Fruit fly (Drosophila melanogaster) whole organism, prepupa: ENCODE data around the gene CG44815.
A peak's percentile ranks its signal among the peaks of the same experiment; 100 is the strongest.

ENCODE experiments used
- Blimp-1 ChIP-seq: fragments of 200-800 bp; sonication (Bioruptor generic); optimal IDR thresholded peaks from 3 replicates; lab custom pipeline; 2017; ENCODE audit warnings: missing biosample characterization, missing genetic modification characterization, mild to moderate bottlenecking, moderate library complexity, missing genetic modification reagents
- CG10631 ChIP-seq: fragments of 200-800 bp; sonication (Bioruptor generic); optimal IDR thresholded peaks from 2 replicates; lab custom pipeline; 2016; ENCODE audit warnings: missing biosample characterization, missing genetic modification characterization
- CG11294 ChIP-seq: fragments of 200-800 bp; sonication (Bioruptor generic); IDR thresholded peaks from 2 replicates; pipeline ENCODE4 v1.3.6; 2022; ENCODE audit warnings: missing biosample characterization, missing genetic modification characterization
- CG11902 ChIP-seq: fragments of 200-800 bp; sonication (Bioruptor generic); optimal IDR thresholded peaks from 3 replicates; lab custom pipeline; 2016; ENCODE audit warnings: missing biosample characterization, missing genetic modification characterization
- CG15336 ChIP-seq: fragments of 200-800 bp; sonication (Bioruptor generic); IDR thresholded peaks from 2 replicates; pipeline ENCODE4 v1.3.6; 2022; ENCODE audit warnings: missing biosample characterization, missing genetic modification characterization
- CG3032 ChIP-seq: fragments of 200-800 bp; optimal IDR thresholded peaks from 2 replicates; lab custom pipeline; 2019; ENCODE audit warnings: missing biosample characterization, mild to moderate bottlenecking, missing genetic modification characterization, moderate library complexity
- CG32006 ChIP-seq: fragments of 200-800 bp; sonication (Bioruptor generic); optimal IDR thresholded peaks from 3 replicates; lab custom pipeline; 2017; ENCODE audit warnings: missing biosample characterization, mild to moderate bottlenecking, missing genetic modification characterization
- CG3919 ChIP-seq: fragments of 200-800 bp; sonication (Bioruptor generic); optimal IDR thresholded peaks from 3 replicates; lab custom pipeline; 2016; ENCODE audit warnings: missing biosample characterization, missing genetic modification characterization
- CG4318 ChIP-seq: fragments of 200-800 bp; sonication (Bioruptor generic); optimal IDR thresholded peaks from 3 replicates; lab custom pipeline; 2017; ENCODE audit warnings: missing biosample characterization, mild to moderate bottlenecking, missing genetic modification characterization
- CG6276 ChIP-seq: fragments of 200-800 bp; sonication (Bioruptor generic); optimal IDR thresholded peaks from 2 replicates; lab custom pipeline; 2017; ENCODE audit warnings: missing biosample characterization, mild to moderate bottlenecking, missing genetic modification characterization
- CG6808 ChIP-seq: fragments of 200-800 bp; sonication (Bioruptor generic); optimal IDR thresholded peaks from 3 replicates; lab custom pipeline; 2017; ENCODE audit warnings: missing biosample characterization, missing genetic modification characterization, mild to moderate bottlenecking, moderate library complexity, missing genetic modification reagents
- CG6854 ChIP-seq: fragments of 200-800 bp; sonication (Bioruptor generic); optimal IDR thresholded peaks from 2 replicates; lab custom pipeline; 2017; ENCODE audit warnings: missing biosample characterization, mild to moderate bottlenecking, missing genetic modification characterization
- CG7368 ChIP-seq: fragments of 200-800 bp; sonication (Bioruptor generic); optimal IDR thresholded peaks from 3 replicates; lab custom pipeline; 2016; ENCODE audit warnings: missing biosample characterization, missing genetic modification characterization
- CG8119 ChIP-seq: fragments of 200-800 bp; sonication (Bioruptor generic); IDR thresholded peaks from 3 replicates; pipeline ENCODE4 v1.3.6; 2022; ENCODE audit warnings: missing biosample characterization, missing genetic modification characterization
- CG8319 ChIP-seq: fragments of 200-800 bp; sonication (Bioruptor generic); optimal IDR thresholded peaks from 3 replicates; lab custom pipeline; 2016; ENCODE audit warnings: missing biosample characterization, missing genetic modification characterization
- CG8632 ChIP-seq: fragments of 200-800 bp; sonication (Bioruptor generic); optimal IDR thresholded peaks from 3 replicates; lab custom pipeline; 2016; ENCODE audit warnings: missing biosample characterization, missing genetic modification characterization
- Eip75B ChIP-seq: fragments of 200-800 bp; sonication (Bioruptor generic); optimal IDR thresholded peaks from 3 replicates; lab custom pipeline; 2016; ENCODE audit warnings: missing biosample characterization, missing genetic modification characterization
- Eip78C ChIP-seq: fragments of 200-800 bp; sonication (Bioruptor generic); peaks from one replicate; lab custom pipeline; 2016; ENCODE audit warnings: missing biosample characterization, missing genetic modification characterization
- Ets21C ChIP-seq: fragments of 200-800 bp; sonication (Bioruptor generic); optimal IDR thresholded peaks from 3 replicates; lab custom pipeline; 2016; ENCODE audit warnings: missing biosample characterization, missing genetic modification characterization
- Ets96B ChIP-seq: fragments of 200-800 bp; optimal IDR thresholded peaks from 2 replicates; lab custom pipeline; 2019; ENCODE audit warnings: missing biosample characterization, mild to moderate bottlenecking, missing genetic modification characterization, moderate library complexity
- Hr39 ChIP-seq: fragments of 200-800 bp; sonication (Bioruptor generic); optimal IDR thresholded peaks from 2 replicates; lab custom pipeline; 2016; ENCODE audit warnings: missing biosample characterization, missing genetic modification characterization
- Hr4 ChIP-seq: fragments of 200-800 bp; sonication (Bioruptor generic); optimal IDR thresholded peaks from 3 replicates; lab custom pipeline; 2016; ENCODE audit warnings: missing biosample characterization, missing genetic modification characterization
- Lpt ChIP-seq: fragments of 200-800 bp; sonication (Bioruptor generic); optimal IDR thresholded peaks from 3 replicates; lab custom pipeline; 2016; ENCODE audit warnings: missing biosample characterization, missing genetic modification characterization
- Met ChIP-seq: fragments of 200-800 bp; sonication (Bioruptor generic); optimal IDR thresholded peaks from 3 replicates; lab custom pipeline; 2016; ENCODE audit warnings: missing biosample characterization, missing genetic modification characterization
- OdsH ChIP-seq: fragments of 200-800 bp; sonication (Bioruptor generic); optimal IDR thresholded peaks from 3 replicates; lab custom pipeline; 2016; ENCODE audit warnings: missing biosample characterization, missing genetic modification characterization
- Smox ChIP-seq: fragments of 200-800 bp; sonication (Bioruptor generic); optimal IDR thresholded peaks from 3 replicates; lab custom pipeline; 2016; ENCODE audit warnings: missing biosample characterization, missing genetic modification characterization
- Sox102F ChIP-seq: fragments of 200-800 bp; sonication (Bioruptor generic); optimal IDR thresholded peaks from 2 replicates; lab custom pipeline; 2016; ENCODE audit warnings: missing biosample characterization, mild to moderate bottlenecking, missing genetic modification characterization
- Sox14 ChIP-seq: fragments of 200-800 bp; sonication (Bioruptor generic); optimal IDR thresholded peaks from 3 replicates; lab custom pipeline; 2016; ENCODE audit warnings: missing biosample characterization, missing genetic modification characterization
- achi ChIP-seq: fragments of 200-800 bp; sonication (Bioruptor generic); optimal IDR thresholded peaks from 3 replicates; lab custom pipeline; 2016; ENCODE audit warnings: missing biosample characterization, missing genetic modification characterization
- acj6 ChIP-seq: fragments of 200-800 bp; sonication (Bioruptor generic); optimal IDR thresholded peaks from 3 replicates; lab custom pipeline; 2016; ENCODE audit warnings: missing biosample characterization, missing genetic modification characterization
- dsx ChIP-seq: fragments of 200-800 bp; optimal IDR thresholded peaks from 3 replicates; lab custom pipeline; 2019; ENCODE audit warnings: missing biosample characterization, mild to moderate bottlenecking, missing genetic modification characterization, moderate library complexity; ENCODE audit not compliant: poor library complexity, severe bottlenecking
- esn ChIP-seq: fragments of 200-800 bp; sonication (Bioruptor generic); optimal IDR thresholded peaks from 2 replicates; lab custom pipeline; 2016; ENCODE audit warnings: missing biosample characterization, mild to moderate bottlenecking, missing genetic modification characterization, moderate library complexity
- lz ChIP-seq: fragments of 200-800 bp; sonication (Bioruptor generic); optimal IDR thresholded peaks from 3 replicates; lab custom pipeline; 2016; ENCODE audit warnings: missing biosample characterization, missing genetic modification characterization
- net ChIP-seq: fragments of 200-800 bp; sonication (Bioruptor generic); optimal IDR thresholded peaks from 3 replicates; lab custom pipeline; 2016; ENCODE audit warnings: missing biosample characterization, missing genetic modification characterization
- salr ChIP-seq, 2 experiments: fragments of 200-800 bp; sonication (Bioruptor generic); optimal IDR thresholded peaks; 3 replicates each; lab custom pipeline; 2016 to 2018; ENCODE audit warnings: missing biosample characterization in 2 of 2, missing genetic modification characterization in 2 of 2, mild to moderate bottlenecking in 1 of 2
- spab ChIP-seq: fragments of 200-800 bp; sonication (Bioruptor generic); optimal IDR thresholded peaks from 2 replicates; lab custom pipeline; 2017; ENCODE audit warnings: missing biosample characterization, mild to moderate bottlenecking, missing genetic modification characterization, missing genetic modification reagents
- ss ChIP-seq, 2 experiments: fragments of 200-800 bp; sonication (Bioruptor generic); optimal IDR thresholded peaks; 2 replicates in 1 of 2; 3 replicates in 1 of 2; lab custom pipeline; 2017 to 2018; ENCODE audit warnings: mild to moderate bottlenecking in 2 of 2, missing biosample characterization in 2 of 2, missing genetic modification characterization in 2 of 2, moderate library complexity in 1 of 2
- svp ChIP-seq: fragments of 200-800 bp; sonication (Bioruptor generic); peaks from one replicate; lab custom pipeline; 2016; ENCODE audit warnings: missing biosample characterization, missing genetic modification characterization
- topi ChIP-seq: fragments of 200-800 bp; sonication (Bioruptor generic); optimal IDR thresholded peaks from 3 replicates; lab custom pipeline; 2016; ENCODE audit warnings: missing biosample characterization, missing genetic modification characterization

The CG44815 gene

DNA sequence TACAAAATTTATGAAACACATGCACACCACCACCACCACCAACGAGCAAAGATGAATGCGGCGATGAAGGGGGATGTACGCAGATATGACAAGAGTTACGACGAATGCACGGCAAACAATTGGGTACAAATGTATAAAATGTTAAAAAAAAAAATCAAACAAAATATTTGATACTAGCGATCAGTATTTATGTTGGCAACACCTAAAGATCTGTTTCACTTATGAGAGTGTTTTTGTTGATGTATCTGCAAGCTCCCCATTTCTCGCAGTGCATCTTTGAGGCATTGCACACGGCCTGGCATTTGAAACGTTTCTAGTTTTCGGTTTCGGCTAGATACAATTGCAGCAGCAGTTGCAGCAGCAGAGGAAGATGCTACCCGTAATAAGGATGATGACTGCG lies 40.8 kb upstream of the CG44815 start (continued):
- TF ChIP-seq CG6276 (GFP tag; lab: Kevin White, UChicago), result peak; percentile 74
- TF ChIP-seq Smox (GFP tag; lab: Kevin White, UChicago), result peak; percentile 53
- peak; percentile 71 for TF ChIP-seq topi (GFP tag; lab: Kevin White, UChicago)
- peak; percentile 83 for TF ChIP-seq CG15336 (GFP tag; lab: Robert Waterston, UW)
- TF ChIP-seq lz, result peak; percentile 54
- TF ChIP-seq CG6854 (GFP tag; lab: Kevin White, UChicago), result no peak
- peak in 1 of 2 experiments; percentile 42 for TF ChIP-seq ss (GFP tag; optimal IDR thresholded peaks at IDR 0.05; lab: Kevin White, UChicago)
- TF ChIP-seq CG32006 (GFP tag; lab: Kevin White, UChicago), result peak; percentile 82
- peak; percentile 22 for TF ChIP-seq Sox102F (GFP tag; lab: Kevin White, UChicago)
- peak; percentile 64 for TF ChIP-seq esn

DNA sequence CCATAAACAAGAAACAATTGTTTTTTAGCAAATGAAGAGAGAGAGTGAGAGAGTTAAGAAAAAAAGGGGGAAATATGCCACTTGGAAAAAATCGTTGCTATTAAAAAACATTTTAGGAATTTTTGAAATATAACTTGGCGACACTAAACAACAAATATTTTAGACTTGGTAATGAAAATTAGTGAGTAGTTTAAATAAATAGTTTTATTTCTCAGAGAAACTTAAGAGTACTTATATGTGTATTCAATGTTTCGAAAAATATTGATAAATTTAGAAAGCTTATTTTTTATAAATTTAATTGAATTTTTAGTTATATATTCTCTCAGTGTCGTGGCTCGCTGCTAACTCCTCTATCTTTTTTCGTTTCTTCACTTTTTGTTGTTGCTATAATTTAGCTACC lies 39.9 kb upstream of the CG44815 start:
- TF ChIP-seq salr (GFP tag; optimal IDR thresholded peaks at IDR 0.05; lab: Kevin White, UChicago) (peak in 1 of 2 experiments; percentile 16), CG8319 (GFP tag; lab: Kevin White, UChicago) (no peak), esn (no peak), CG10631 (GFP tag; lab: Kevin White, UChicago) (no peak), achi (GFP tag; lab: Kevin White, UChicago) (peak; percentile 4), CG15336 (GFP tag; lab: Robert Waterston, UW) (peak; percentile 44; the same call in 1 of the 2 replicates), spab (GFP tag; lab: Kevin White, UChicago) (no peak), net (GFP tag; lab: Kevin White, UChicago) (no peak), CG32006 (GFP tag; lab: Kevin White, UChicago) (peak; percentile 29), CG11294 (GFP tag; lab: Robert Waterston, UW) (no peak), svp (GFP tag; lab: Kevin White, UChicago) (peak; percentile 8), acj6 (GFP tag; lab: Kevin White, UChicago) (no peak), Met (GFP tag; lab: Kevin White, UChicago) (peak; percentile 18), CG11902 (GFP tag; lab: Kevin White, UChicago) (no peak), Hr4 (peak; percentile 6), CG6276 (GFP tag; lab: Kevin White, UChicago) (no peak), CG8119 (GFP tag; lab: Robert Waterston, UW) (peak; percentile 42; the same call in 2 of the 3 replicates), topi (GFP tag; lab: Kevin White, UChicago) (peak; percentile 15), Hr39 (no peak), Blimp-1 (GFP tag; lab: Kevin White, UChicago) (no peak), Eip78C (GFP tag; lab: Kevin White, UChicago) (peak; percentile 61), OdsH (GFP tag; lab: Kevin White, UChicago) (no peak), CG7368 (GFP tag; lab: Kevin White, UChicago) (no peak), Ets21C (GFP tag; lab: Kevin White, UChicago) (no peak), Eip75B (GFP tag; lab: Kevin White, UChicago) (no peak), Smox (GFP tag; lab: Kevin White, UChicago) (no peak), CG4318 (no peak), Ets96B (no peak), CG8632 (GFP tag; lab: Kevin White, UChicago) (no peak)

DNA sequence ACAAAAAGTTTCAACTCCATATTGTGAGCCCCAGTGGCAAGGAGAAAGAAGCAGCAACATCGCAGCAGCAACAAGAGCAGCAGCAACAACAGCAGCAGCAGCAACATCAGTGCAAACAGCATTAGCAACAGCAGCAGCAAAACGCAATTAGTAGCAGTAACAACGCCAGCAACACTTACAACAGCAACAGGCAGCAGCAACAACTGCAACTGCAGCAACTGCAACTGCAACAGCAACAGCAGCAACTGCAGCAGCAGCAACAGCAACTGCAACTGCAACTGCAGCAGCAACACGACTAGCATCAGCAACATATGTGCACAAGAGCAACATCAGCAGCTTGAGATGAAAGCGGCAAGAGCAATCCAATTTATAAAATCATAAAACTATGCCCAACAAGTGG lies 39.2 kb upstream of the CG44815 start:
- TF ChIP-seq CG3032 (tag; lab: Kevin White, UChicago), result no peak
- TF ChIP-seq Lpt (GFP tag; lab: Kevin White, UChicago), result no peak
- no peak for TF ChIP-seq Sox14 (GFP tag; lab: Kevin White, UChicago)
- TF ChIP-seq dsx (GFP tag; lab: Kevin White, UChicago), result no peak
- TF ChIP-seq Blimp-1 (GFP tag; lab: Kevin White, UChicago), result no peak
- no peak for TF ChIP-seq esn
- TF ChIP-seq CG6808 (GFP tag; lab: Kevin White, UChicago), result no peak
- TF ChIP-seq Eip78C (GFP tag; lab: Kevin White, UChicago), result peak; percentile 34
- TF ChIP-seq CG6276 (GFP tag; lab: Kevin White, UChicago), result no peak
- no peak for TF ChIP-seq acj6 (GFP tag; lab: Kevin White, UChicago)
- peak; percentile 76 for TF ChIP-seq CG3919 (GFP tag; lab: Kevin White, UChicago)
